Fruit fly (Drosophila melanogaster): ENCODE results near the gene CG42557.
"Not testable (repeated sequence)": the region's sequence is repeated elsewhere in the genome, so short reads cannot be mapped to it uniquely, and the experiment has no call there.

The CG42557 gene

DNA sequence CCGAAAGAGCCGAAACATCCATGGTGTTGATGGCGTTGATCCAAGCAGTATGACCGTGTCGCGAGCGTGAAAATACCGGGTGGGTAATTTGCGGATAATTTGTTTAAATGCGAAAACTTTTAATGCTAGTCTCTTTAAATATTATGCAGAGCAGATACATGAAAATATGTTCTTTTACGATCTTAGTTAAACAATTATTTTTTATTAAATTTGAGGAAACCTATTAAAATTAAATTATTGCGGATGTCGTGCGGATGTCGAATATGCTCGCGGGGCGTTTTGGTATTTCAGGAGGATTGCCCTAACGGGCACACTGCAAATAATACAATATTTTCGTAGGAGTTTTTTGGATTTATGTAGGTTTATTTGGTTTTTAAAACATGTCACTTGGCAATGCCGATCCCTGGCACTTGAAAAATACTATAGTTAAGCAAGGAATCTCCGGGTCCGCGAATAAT lies at the start of gene CG42557, which contains the start of the genes Cog7 and CG42558:
Gene CG42557, plus strand, starts transcription at position 281 of the 458 bp plus-strand sequence.
Gene Cog7, minus strand, starts transcription at position 51 of the 458 bp plus-strand sequence.
Gene CG42558, plus strand, starts transcription at position 281 of the 458 bp plus-strand sequence.
- no peak for TF ChIP-seq CTCF (optimal IDR thresholded peaks at IDR 0.05)
- TF ChIP-seq CG8478 (optimal IDR thresholded peaks at IDR 0.05) = no peak

DNA sequence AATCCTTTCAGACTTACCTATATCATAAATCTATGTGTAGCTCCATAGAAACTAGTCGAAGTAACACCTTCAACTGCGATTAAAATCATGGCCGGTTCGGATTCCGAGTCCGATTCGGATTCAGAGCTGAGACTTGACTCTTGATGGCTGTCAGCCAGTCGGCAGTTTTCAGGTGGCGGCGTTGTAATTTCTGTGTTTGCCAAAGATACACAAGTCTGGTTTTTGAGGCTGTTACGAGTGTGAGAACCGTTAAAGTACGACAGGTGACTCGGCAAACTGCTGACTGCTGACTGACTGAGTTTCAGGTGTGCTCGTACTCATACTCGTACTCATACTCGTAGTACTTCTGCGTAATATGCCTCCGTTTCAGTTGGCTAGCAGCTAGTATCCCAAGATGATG lies 41.9 kb upstream of the CG42557 start:
- TF ChIP-seq CG8478 (optimal IDR thresholded peaks at IDR 0.05) (no peak), CTCF (optimal IDR thresholded peaks at IDR 0.05) (no peak)

DNA sequence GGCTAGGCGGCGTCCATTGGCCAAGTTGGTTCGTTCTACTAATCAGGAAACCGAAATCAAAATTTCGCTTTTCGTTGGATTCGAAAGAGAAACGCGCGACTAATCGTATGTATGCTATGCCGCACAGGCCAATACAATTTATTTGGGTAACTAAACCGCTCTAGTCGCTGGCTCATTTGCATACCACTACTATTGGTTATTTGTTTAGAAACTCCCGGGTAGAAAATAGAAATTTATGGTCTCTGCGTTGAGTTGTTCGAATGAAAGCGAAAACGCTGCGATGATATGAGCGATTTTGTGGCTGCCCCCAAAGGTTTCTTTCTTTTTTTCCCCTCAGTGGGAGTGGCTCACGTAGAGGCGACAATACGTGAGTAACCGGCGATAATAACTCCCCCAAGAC lies 40.1 kb upstream of the CG42557 start:
- TF ChIP-seq CTCF (optimal IDR thresholded peaks at IDR 0.05) (no peak), CG8478 (optimal IDR thresholded peaks at IDR 0.05) (no peak)

DNA sequence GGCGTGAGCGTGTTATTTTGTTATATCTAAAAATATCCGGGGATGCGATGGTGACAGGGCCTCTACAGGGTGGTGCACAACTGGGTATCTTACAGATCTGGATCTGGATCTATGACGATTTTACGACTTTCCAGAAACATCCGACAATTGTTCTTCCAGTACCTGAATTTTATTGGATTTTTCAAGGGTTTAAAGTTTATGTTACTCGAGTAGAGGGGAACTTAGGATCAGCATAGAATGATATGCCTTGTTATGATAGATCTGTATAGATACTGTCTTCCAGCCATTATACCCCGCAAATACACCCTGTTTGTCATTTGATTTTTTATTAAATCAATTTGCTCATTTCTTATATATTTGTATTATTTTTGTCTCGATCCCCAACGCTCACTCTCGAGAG lies 38.7 kb upstream of the CG42557 start:
- TF ChIP-seq CTCF (optimal IDR thresholded peaks at IDR 0.05) (no peak), CG8478 (optimal IDR thresholded peaks at IDR 0.05) (no peak)

DNA sequence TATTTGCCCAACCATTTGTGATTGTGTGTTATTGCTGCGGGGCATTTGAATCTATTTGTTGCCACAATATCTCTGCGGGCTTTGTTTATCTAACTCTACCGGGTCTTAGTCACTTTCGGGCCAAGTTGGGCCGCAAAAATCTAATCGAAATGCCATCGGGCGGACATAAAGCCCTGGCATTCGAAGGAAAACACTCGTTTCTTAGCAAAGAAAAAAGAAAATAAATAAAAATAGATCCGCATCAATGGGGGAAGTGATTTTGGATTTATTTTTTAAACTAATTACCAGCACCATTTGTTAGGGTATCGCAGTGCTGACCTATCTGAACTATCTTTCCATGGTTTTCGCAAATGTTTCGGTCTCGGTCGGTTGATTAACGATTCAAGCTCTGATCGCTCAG lies 34.5 kb upstream of the CG42557 start:
- TF ChIP-seq CG8478 (optimal IDR thresholded peaks at IDR 0.05) (no peak), CTCF (optimal IDR thresholded peaks at IDR 0.05) (no peak)

DNA sequence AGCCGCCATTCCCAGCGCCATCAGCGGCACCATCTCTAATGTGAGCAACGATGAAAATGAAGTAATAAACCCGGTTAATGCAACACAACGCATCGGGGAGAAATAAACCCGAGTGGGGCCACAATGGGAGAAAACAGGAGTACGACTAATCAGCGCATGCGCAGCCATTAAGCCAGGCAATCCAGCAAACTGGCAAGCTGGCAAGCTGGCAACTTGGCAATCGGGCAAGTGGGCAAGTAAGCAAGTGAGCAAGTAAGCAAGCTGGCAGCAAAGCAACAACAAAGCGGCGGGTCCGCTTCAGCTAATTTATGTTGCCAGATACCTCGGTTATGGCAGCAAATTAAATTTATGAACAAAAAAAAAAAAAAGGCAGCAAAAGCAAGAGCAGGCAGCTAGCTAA lies 33.5 kb upstream of the CG42557 start:
- TF ChIP-seq CG8478 (optimal IDR thresholded peaks at IDR 0.05) = no peak
- TF ChIP-seq CTCF (optimal IDR thresholded peaks at IDR 0.05) = no peak

DNA sequence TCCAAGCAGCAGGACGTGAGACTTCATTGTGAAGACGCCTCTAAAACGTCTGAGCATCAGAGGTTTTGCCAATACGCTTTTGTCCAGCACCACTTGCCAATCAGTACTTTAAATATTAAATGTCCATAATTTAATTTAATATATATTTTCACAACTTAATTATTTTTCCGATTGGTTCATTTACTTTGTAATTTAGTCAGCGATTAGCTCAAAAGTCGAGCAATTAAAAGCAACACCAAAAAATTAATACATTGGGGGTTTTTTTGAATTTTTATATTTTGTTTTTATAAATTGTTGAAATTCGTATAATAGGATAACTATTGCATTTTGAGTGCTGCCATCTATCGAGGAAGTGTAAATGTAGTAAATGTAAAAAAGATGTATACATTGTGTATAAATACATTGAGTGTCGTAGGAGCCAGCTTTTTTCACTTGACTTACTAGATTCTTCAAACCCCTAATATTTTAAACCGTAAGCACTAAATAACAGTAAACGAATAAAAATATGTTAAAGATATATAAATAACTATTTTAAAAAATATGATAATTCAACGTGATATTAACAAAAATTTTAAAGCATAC lies 29.2 kb upstream of the CG42557 start, which contains the start of gene CG15517:
Gene CG15517, minus strand, starts transcription at position 51 of the 582 bp plus-strand sequence.
- TF ChIP-seq CG8478 (optimal IDR thresholded peaks at IDR 0.05) (no peak), CTCF (optimal IDR thresholded peaks at IDR 0.05) (peak; percentile 65 to 89)

DNA sequence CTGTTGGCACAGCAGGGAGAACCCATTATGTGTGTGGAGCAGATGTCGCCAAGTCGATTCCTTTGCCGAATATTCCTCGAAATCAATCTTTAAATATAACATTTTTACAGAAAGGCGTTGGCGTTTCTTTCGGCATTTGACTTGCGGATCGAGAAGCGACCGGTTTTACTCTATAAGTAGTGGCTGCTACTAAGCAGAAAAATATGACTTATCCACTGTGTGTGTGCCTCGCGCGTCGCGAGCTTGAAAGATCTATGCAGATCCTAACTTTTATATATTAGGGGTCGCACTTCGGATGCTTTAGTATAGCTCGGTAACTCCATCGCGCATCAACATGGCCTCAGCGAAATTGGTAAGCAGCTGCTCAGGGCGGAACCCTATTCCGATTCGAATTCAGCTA lies 27.9 kb upstream of the CG42557 start, which contains the start of gene CG15515:
Gene CG15515, plus strand, starts transcription at position 301 of the 400 bp plus-strand sequence.
- TF ChIP-seq CTCF (optimal IDR thresholded peaks at IDR 0.05) = no peak
- TF ChIP-seq CG8478 (optimal IDR thresholded peaks at IDR 0.05) = no peak

DNA sequence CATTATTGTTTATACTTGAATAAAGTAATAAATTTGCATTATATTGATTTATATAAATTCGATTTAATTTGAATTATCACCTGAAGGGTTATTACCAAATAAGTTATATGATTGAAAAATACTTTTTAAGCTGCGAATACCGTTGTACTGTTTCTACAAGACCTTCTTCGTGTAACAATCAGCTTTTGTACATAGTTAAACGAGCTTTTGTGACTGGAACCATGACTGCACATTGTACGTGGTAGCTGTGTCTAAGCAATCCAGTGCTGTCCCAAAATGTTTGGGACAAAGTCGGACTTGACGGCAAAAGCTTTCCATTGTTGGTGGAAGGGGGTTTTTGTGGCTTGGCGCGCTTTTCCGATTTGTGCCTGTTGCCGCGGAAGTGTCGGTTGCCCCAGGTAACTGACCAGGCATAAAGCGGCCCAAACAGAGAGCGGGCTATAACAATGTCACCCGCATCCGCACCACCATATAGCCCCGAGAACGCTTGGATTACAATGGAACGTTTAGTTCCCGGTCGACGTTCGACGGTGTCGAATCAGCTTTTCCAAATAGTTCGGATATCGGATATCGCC lies 25.4 kb upstream of the CG42557 start, which contains the start of gene CG31036:
Gene CG31036, plus strand, starts transcription at position 507 of the 575 bp plus-strand sequence.
- TF ChIP-seq CG8478 (optimal IDR thresholded peaks at IDR 0.05) (no peak), CTCF (optimal IDR thresholded peaks at IDR 0.05) (no peak)

DNA sequence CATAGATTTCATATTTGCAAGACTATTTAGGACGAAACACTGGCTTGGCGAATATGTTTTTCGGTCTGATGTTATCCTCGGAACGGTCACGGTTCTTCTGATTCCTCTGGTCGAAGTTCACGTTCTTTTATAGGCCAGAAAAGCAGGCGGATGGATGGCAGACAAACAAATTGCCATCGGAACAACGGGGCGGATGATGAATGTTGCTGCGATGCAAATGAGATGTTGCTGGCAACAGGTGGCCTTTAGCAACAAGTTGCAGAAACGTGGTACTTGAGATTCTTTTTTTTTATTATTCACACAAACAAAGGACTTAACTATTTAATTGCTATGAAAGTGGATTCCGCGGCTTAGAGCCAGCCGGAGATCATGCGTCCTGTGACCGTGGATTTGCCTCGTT lies 18.8 kb upstream of the CG42557 start, which contains the start of gene Capa:
Gene Capa, minus strand, starts transcription at position 101 of the 400 bp plus-strand sequence.
- TF ChIP-seq CTCF (optimal IDR thresholded peaks at IDR 0.05) (no peak), CG8478 (optimal IDR thresholded peaks at IDR 0.05) (no peak)

DNA sequence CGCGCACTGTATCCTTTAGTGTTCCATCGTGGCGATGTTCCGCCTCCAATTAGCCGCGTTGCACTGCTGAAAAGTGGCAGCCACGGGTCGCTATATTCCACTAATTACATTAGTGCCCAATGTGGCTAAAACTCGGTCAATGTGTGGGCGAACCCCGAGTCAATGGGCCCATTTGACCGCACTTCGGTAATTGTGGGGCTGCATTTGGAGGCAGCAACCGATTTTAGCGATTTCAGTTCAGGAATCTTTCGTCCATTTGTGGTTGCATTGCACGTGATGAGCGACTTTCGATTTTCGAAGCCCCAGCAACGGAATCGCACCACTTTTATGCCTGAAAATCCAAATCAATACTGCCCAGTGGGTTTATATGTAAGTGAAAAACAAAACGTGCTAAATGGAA lies 12.9 kb upstream of the CG42557 start, which contains the start of gene trp:
Gene trp, minus strand, starts transcription at position 101 of the 400 bp plus-strand sequence.
- TF ChIP-seq CG8478 (optimal IDR thresholded peaks at IDR 0.05) = no peak
- no peak for TF ChIP-seq CTCF (optimal IDR thresholded peaks at IDR 0.05)

DNA sequence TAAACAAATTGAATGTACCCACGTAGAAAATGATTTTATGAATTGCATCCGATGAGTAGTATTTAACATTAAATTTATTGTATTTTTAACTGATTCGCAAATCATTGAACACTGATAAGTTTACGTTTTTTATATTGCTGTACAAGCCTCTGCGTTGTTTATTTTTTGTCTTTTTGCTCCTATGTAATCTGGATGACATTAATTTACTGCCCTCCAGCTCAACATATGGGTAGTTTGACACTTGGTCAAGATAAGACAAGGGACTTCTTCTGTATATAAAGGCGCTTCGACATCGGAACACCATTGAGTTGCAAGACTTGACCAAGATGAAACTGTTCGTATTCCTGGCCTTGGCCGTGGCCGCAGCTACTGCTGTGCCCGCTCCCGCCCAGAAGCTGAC lies 11.2 kb upstream of the CG42557 start, which contains the start of gene Jon99Ciii:
Gene Jon99Ciii, plus strand, starts transcription at position 301 of the 400 bp plus-strand sequence.
- TF ChIP-seq CTCF, CG8478 (optimal IDR thresholded peaks at IDR 0.05): not testable (repeated sequence)

DNA sequence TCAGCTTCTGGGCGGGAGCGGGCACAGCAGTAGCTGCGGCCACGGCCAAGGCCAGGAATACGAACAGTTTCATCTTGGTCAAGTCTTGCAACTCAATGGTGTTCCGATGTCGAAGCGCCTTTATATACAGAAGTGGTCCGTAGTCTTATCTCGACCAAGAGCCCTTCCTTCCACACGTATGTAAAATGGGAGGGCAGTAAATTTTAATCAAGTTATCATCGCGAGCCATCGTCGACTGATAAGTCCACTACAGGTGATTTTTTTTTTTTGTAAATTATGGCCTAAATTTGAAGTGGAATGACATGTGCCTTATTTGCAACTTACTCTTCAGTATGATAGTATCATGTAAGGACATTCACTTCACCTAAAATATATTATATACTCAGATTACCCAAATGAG lies 8.6 kb upstream of the CG42557 start, which contains the start of gene Jon99Cii:
Gene Jon99Cii, minus strand, starts transcription at position 101 of the 400 bp plus-strand sequence.
- TF ChIP-seq CG8478, CTCF (optimal IDR thresholded peaks at IDR 0.05): not testable (repeated sequence)

DNA sequence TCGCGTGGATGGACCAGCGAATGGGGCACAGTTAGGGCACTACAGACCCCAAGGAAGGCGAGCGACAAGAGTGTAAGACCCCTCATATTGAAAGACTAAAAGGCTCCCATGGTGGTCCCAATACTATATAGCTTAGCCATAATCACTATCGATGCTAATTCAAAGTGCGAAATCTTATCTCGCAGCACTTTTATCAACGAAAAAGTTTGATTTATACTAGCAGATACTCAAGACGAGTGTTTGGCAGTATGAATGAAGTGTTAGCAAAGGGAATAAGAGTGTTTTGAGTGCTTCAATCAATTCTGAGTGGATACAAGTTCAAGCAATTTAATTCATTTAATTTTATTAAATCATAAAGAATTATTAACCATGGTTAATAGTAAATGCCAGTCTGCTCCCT lies 7.0 kb upstream of the CG42557 start, which contains the start of gene Jon99Ci:
Gene Jon99Ci, minus strand, starts transcription at position 101 of the 400 bp plus-strand sequence.
- no peak for TF ChIP-seq CG8478 (optimal IDR thresholded peaks at IDR 0.05)
- no peak for TF ChIP-seq CTCF (optimal IDR thresholded peaks at IDR 0.05)

DNA sequence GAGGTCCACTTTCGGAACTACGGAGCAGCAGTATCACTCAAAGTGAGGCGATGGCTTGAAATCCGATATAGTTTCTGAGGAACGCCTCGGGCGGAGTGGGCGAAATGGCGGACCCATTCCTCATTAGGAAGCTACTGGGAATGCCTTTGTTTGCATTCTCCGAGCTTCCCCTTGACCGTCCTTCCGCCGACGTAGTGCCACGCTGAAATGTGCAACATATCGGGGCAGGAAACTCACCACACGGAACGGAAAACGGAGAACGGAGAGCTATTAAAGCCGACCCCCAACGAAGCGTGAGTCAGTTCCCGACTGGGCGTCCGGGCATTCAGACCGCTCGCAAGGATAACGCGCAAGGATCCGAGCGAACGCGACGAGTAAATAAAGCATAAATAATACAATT lies 6.1 kb upstream of the CG42557 start, which contains the start of gene CG15522:
Gene CG15522, plus strand, starts transcription at position 301 of the 400 bp plus-strand sequence.
- TF ChIP-seq CG8478 (optimal IDR thresholded peaks at IDR 0.05) (no peak), CTCF (optimal IDR thresholded peaks at IDR 0.05) (no peak)

Data from S2 (cell line).